Worm (Caenorhabditis elegans) whole organism, midembryonic: Measurements from ENCODE around the gene srh-33.

ENCODE experiments used
- flt-1 ChIP-seq: fragments of 200-800 bp; sonication (Bioruptor generic); IDR thresholded peaks from 2 replicates; pipeline ENCODE4 v1.3.6; 2022; ENCODE audit warnings: missing genetic modification characterization, missing compliant biosample characterization
- med-1 ChIP-seq: sonication (generic microtip); optimal IDR thresholded peaks from 2 replicates; lab custom pipeline; 2017; ENCODE audit warnings: missing genetic modification characterization, mild to moderate bottlenecking, missing compliant biosample characterization, antibody characterized with exemption, missing genetic modification reagents; ENCODE audit not compliant: insufficient read depth
- tab-1 ChIP-seq: fragments of 200-800 bp; sonication (Bioruptor generic); IDR thresholded peaks from 2 replicates; pipeline ENCODE4 v1.3.6; 2022; ENCODE audit warnings: missing genetic modification characterization, missing compliant biosample characterization
- ztf-23 ChIP-seq: fragments of 200-800 bp; sonication (Bioruptor generic); IDR thresholded peaks from 2 replicates; pipeline ENCODE4 v1.3.6; 2022; ENCODE audit warnings: missing genetic modification reagents, missing genetic modification characterization, missing compliant biosample characterization

ce11 chrV:489320-489719 is 46.2 kb upstream of the srh-33 start, which contains the start of gene nhr-106:
- TF ChIP-seq med-1: no peak
- TF ChIP-seq tab-1 (GFP tag; lab: Robert Waterston, UW): no peak
- no peak for TF ChIP-seq flt-1 (GFP tag; lab: Robert Waterston, UW)
- TF ChIP-seq ztf-23 (GFP tag; lab: Robert Waterston, UW): no peak
